Worm (Caenorhabditis elegans) whole organism, mixed stage, embryonic: Measurements from ENCODE around the gene T26E4.4.
"Not testable (repeated sequence)": the region's sequence is repeated elsewhere in the genome, so short reads cannot be mapped to it uniquely, and the experiment has no call there.

Experiments
- M03D4.4 ChIP-seq: sonication (generic microtip); optimal IDR thresholded peaks from 2 replicates; lab custom pipeline; 2017; ENCODE audit warnings: mild to moderate bottlenecking, missing genetic modification characterization, missing compliant biosample characterization
- blmp-1 ChIP-seq: fragments of 150-350 bp; optimal IDR thresholded peaks from 2 replicates; lab custom pipeline; 2014; ENCODE audit warnings: missing biosample characterization, missing genetic modification characterization
- ceh-43 ChIP-seq: fragments of 200-800 bp; sonication (Bioruptor generic); optimal IDR thresholded peaks from 2 replicates; lab custom pipeline; 2018; ENCODE audit warnings: mild to moderate bottlenecking, missing genetic modification characterization, moderate library complexity, missing compliant biosample characterization
- ceh-83 ChIP-seq: fragments of 200-800 bp; sonication (Bioruptor generic); optimal IDR thresholded peaks from 2 replicates; lab custom pipeline; 2018; ENCODE audit warnings: mild to moderate bottlenecking, missing genetic modification characterization, missing compliant biosample characterization
- ces-1 ChIP-seq: fragments of 150-350 bp; optimal IDR thresholded peaks from 2 replicates; lab custom pipeline; 2014; ENCODE audit warnings: missing biosample characterization, missing genetic modification reagents, missing genetic modification characterization
- cnd-1 ChIP-seq: fragments of 200-800 bp; sonication (Bioruptor generic); optimal IDR thresholded peaks from 2 replicates; lab custom pipeline; 2018; ENCODE audit warnings: mild to moderate bottlenecking, missing genetic modification characterization, missing compliant biosample characterization
- drap-1 ChIP-seq: fragments of 200-800 bp; sonication (Bioruptor generic); optimal IDR thresholded peaks from 3 replicates; lab custom pipeline; 2018; ENCODE audit warnings: mild to moderate bottlenecking, missing genetic modification characterization, missing compliant biosample characterization
- elt-1 ChIP-seq: sonication (generic microtip); optimal IDR thresholded peaks from 2 replicates; lab custom pipeline; 2017; ENCODE audit warnings: missing genetic modification characterization, mild to moderate bottlenecking, missing compliant biosample characterization, antibody characterized with exemption, moderate library complexity, borderline replicate concordance; ENCODE audit not compliant: insufficient read depth
- elt-3 ChIP-seq: fragments of 150-350 bp; optimal IDR thresholded peaks from 2 replicates; lab custom pipeline; 2014; ENCODE audit warnings: missing biosample characterization, missing genetic modification characterization
- flh-1 ChIP-seq: fragments of 200-800 bp; sonication (Bioruptor generic); optimal IDR thresholded peaks from 2 replicates; lab custom pipeline; 2018; ENCODE audit warnings: mild to moderate bottlenecking, missing genetic modification characterization, moderate library complexity, missing compliant biosample characterization
- ham-2 ChIP-seq: fragments of 200-800 bp; sonication (Bioruptor generic); optimal IDR thresholded peaks from 2 replicates; lab custom pipeline; 2018; ENCODE audit warnings: mild to moderate bottlenecking, missing genetic modification characterization, missing compliant biosample characterization
- hlh-1 ChIP-seq: fragments of 150-350 bp; optimal IDR thresholded peaks from 2 replicates; lab custom pipeline; 2014; ENCODE audit warnings: missing biosample characterization, missing genetic modification reagents, missing genetic modification characterization
- lin-13 ChIP-seq: fragments of 150-350 bp; optimal IDR thresholded peaks from 2 replicates; lab custom pipeline; 2014; ENCODE audit warnings: missing biosample characterization, missing genetic modification characterization
- lin-32 ChIP-seq: fragments of 200-800 bp; sonication (Bioruptor generic); optimal IDR thresholded peaks from 2 replicates; lab custom pipeline; 2018; ENCODE audit warnings: mild to moderate bottlenecking, missing genetic modification characterization, missing compliant biosample characterization
- lsy-2 ChIP-seq: fragments of 150-350 bp; optimal IDR thresholded peaks from 2 replicates; lab custom pipeline; 2014; ENCODE audit warnings: missing biosample characterization, missing genetic modification characterization
- mab-5 ChIP-seq: fragments of 150-350 bp; optimal IDR thresholded peaks from 2 replicates; lab custom pipeline; 2014; ENCODE audit warnings: missing biosample characterization, missing genetic modification characterization
- nhr-12 ChIP-seq: fragments of 150-350 bp; optimal IDR thresholded peaks from 2 replicates; lab custom pipeline; 2014; ENCODE audit warnings: missing biosample characterization, missing genetic modification characterization
- nhr-28 ChIP-seq: fragments of 150-350 bp; optimal IDR thresholded peaks from 2 replicates; lab custom pipeline; 2014; ENCODE audit warnings: missing biosample characterization, missing genetic modification characterization
- pha-4 ChIP-seq: fragments of 150-350 bp; optimal IDR thresholded peaks from 2 replicates; lab custom pipeline; 2018; ENCODE audit warnings: missing biosample characterization, missing genetic modification reagents, missing genetic modification characterization
- sem-2 ChIP-seq: fragments of 200-800 bp; sonication (Bioruptor generic); optimal IDR thresholded peaks from 2 replicates; lab custom pipeline; 2018; ENCODE audit warnings: mild to moderate bottlenecking, missing genetic modification characterization, missing compliant biosample characterization
- sptf-1 ChIP-seq: sonication (generic microtip); optimal IDR thresholded peaks from 2 replicates; lab custom pipeline; 2017; ENCODE audit warnings: mild to moderate bottlenecking, missing genetic modification characterization, moderate library complexity, missing compliant biosample characterization
- tbx-8 ChIP-seq: fragments of 200-800 bp; sonication (Bioruptor generic); optimal IDR thresholded peaks from 2 replicates; lab custom pipeline; 2018; ENCODE audit warnings: mild to moderate bottlenecking, missing genetic modification characterization, moderate library complexity, missing compliant biosample characterization
- unc-120 ChIP-seq: sonication (generic microtip); optimal IDR thresholded peaks from 2 replicates; lab custom pipeline; 2017; ENCODE audit warnings: missing genetic modification characterization, missing compliant biosample characterization; ENCODE audit not compliant: poor library complexity, severe bottlenecking
- unc-39 ChIP-seq: fragments of 150-350 bp; optimal IDR thresholded peaks from 2 replicates; lab custom pipeline; 2014; ENCODE audit warnings: missing biosample characterization, missing genetic modification characterization
- unc-62 ChIP-seq: fragments of 150-350 bp; optimal IDR thresholded peaks from 2 replicates; lab custom pipeline; 2014; ENCODE audit warnings: missing biosample characterization, missing genetic modification reagents, missing genetic modification characterization
- zip-8 ChIP-seq: fragments of 150-350 bp; optimal IDR thresholded peaks from 2 replicates; lab custom pipeline; 2014; ENCODE audit warnings: missing biosample characterization, missing genetic modification characterization

T26E4.4 gene

ce11 chrV:15824866-15825265 is 32.6 kb upstream of the T26E4.4 start, which contains the start of gene srbc-50:
TSS of gene srbc-50 (minus strand) at chrV:15824966.
- TF ChIP-seq ceh-43, result no peak

ce11 chrV:15821398-15821797 is 29.1 kb upstream of the T26E4.4 start, which contains the start of gene srbc-49:
TSS of gene srbc-49 (plus strand) at chrV:15821698.
- TF ChIP-seq ham-2 (GFP tag; lab: Kevin White, UChicago) (no peak), lsy-2 (tag; lab: Kevin White, UChicago) (no peak), unc-120 (tag; lab: Kevin White, UChicago) (no peak), mab-5 (tag; lab: Kevin White, UChicago) (no peak), nhr-28 (tag; lab: Kevin White, UChicago) (no peak), tbx-8 (GFP tag; lab: Kevin White, UChicago) (no peak), nhr-12 (no peak), flh-1 (no peak), zip-8 (no peak), pha-4 (tag; lab: Kevin White, UChicago) (no peak), sptf-1 (tag; lab: Kevin White, UChicago) (no peak), elt-1 (tag; lab: Kevin White, UChicago) (no peak), M03D4.4 (tag; lab: Kevin White, UChicago) (no peak), unc-39 (no peak)

ce11 chrV:15819983-15820382 is 27.7 kb upstream of the T26E4.4 start, which contains the start of gene srbc-48:
TSS of gene srbc-48 (plus strand) at chrV:15820283.
- TF ChIP-seq elt-1 (tag; lab: Kevin White, UChicago) (no peak), elt-3 (tag; lab: Kevin White, UChicago) (no peak), M03D4.4 (tag; lab: Kevin White, UChicago) (no peak), hlh-1 (tag; lab: Kevin White, UChicago) (no peak), tbx-8 (GFP tag; lab: Kevin White, UChicago) (no peak), blmp-1 (no peak), nhr-12 (no peak), sptf-1 (tag; lab: Kevin White, UChicago) (no peak), flh-1 (no peak), ces-1 (GFP tag; lab: Kevin White, UChicago) (no peak), lsy-2 (tag; lab: Kevin White, UChicago) (no peak), lin-32 (no peak), ceh-83 (no peak), sem-2 (GFP tag; lab: Kevin White, UChicago) (no peak), pha-4 (tag; lab: Kevin White, UChicago) (no peak), zip-8 (no peak)

ce11 chrV:15817746-15818145 is 25.4 kb upstream of the T26E4.4 start, which contains the start of gene abf-3:
TSS of gene abf-3 (minus strand) at chrV:15817846.
- no peak for TF ChIP-seq nhr-28 (tag; lab: Kevin White, UChicago)
- TF ChIP-seq cnd-1 (tag; lab: Kevin White, UChicago), result no peak

- peak; percentile 19 for TF ChIP-seq zip-8
- no peak for TF ChIP-seq sem-2 (GFP tag; lab: Kevin White, UChicago)
- no peak for TF ChIP-seq tbx-8 (GFP tag; lab: Kevin White, UChicago)
- TF ChIP-seq drap-1 (GFP tag; lab: Kevin White, UChicago), result no peak
- no peak for TF ChIP-seq cnd-1 (tag; lab: Kevin White, UChicago)
- no peak for TF ChIP-seq nhr-12
- TF ChIP-seq, all 35 proteins: peak for 1
These were observed 23.7 kb upstream of the T26E4.4 start, which contains the start of the genes fbxa-69 and F54B8.4 for ce11 chrV:15815962-15816432. TSS of gene fbxa-69 (minus strand) at chrV:15815971. TSS of gene F54B8.4 (plus strand) at chrV:15816382.

ce11 chrV:15811982-15812381 is 19.7 kb upstream of the T26E4.4 start, which contains the start of gene nhr-282:
TSS of gene nhr-282 (plus strand) at chrV:15812282.
- TF ChIP-seq elt-3, cnd-1, lin-13 (tag; lab: Kevin White, UChicago): not testable (repeated sequence)

ce11 chrV:15810446-15810845 is 18.1 kb upstream of the T26E4.4 start, which contains the start of gene F54B8.1:
TSS of gene F54B8.1 (plus strand) at chrV:15810746.
- TF ChIP-seq M03D4.4 (tag; lab: Kevin White, UChicago) (no peak), unc-62 (GFP tag; lab: Kevin White, UChicago) (no peak)
